Worm (Caenorhabditis elegans) whole organism, L3 larva: Measurements from ENCODE around the gene scl-7.

ENCODE experiments used
- R02D3.7 ChIP-seq: fragments of 150-350 bp; optimal IDR thresholded peaks from 2 replicates; lab custom pipeline; 2014; ENCODE audit warnings: missing biosample characterization, missing genetic modification characterization
- aly-2 ChIP-seq: fragments of 150-350 bp; optimal IDR thresholded peaks from 2 replicates; lab custom pipeline; 2014; ENCODE audit warnings: missing biosample characterization, missing genetic modification characterization
- ceh-16 ChIP-seq: sonication (generic microtip); optimal IDR thresholded peaks from 2 replicates; lab custom pipeline; 2017; ENCODE audit warnings: missing biosample characterization, missing genetic modification characterization
- ceh-28 ChIP-seq: fragments of 150-350 bp; optimal IDR thresholded peaks from 2 replicates; lab custom pipeline; 2014; ENCODE audit warnings: missing biosample characterization, missing genetic modification reagents, missing genetic modification characterization
- ceh-82 ChIP-seq: fragments of 150-350 bp; optimal IDR thresholded peaks from 2 replicates; lab custom pipeline; 2014; ENCODE audit warnings: missing biosample characterization, missing genetic modification characterization
- ceh-9 ChIP-seq: sonication (generic microtip); optimal IDR thresholded peaks from 2 replicates; lab custom pipeline; 2018; ENCODE audit warnings: missing biosample characterization, missing genetic modification characterization
- daf-12 ChIP-seq: fragments of 150-350 bp; optimal IDR thresholded peaks from 2 replicates; lab custom pipeline; 2014; ENCODE audit warnings: missing biosample characterization, missing genetic modification reagents, missing genetic modification characterization
- egl-27 ChIP-seq: sonication (generic microtip); optimal IDR thresholded peaks from 4 replicates; lab custom pipeline; 2017; ENCODE audit warnings: missing biosample characterization, missing genetic modification reagents, missing genetic modification characterization
- egl-5 ChIP-seq: fragments of 150-350 bp; optimal IDR thresholded peaks from 2 replicates; lab custom pipeline; 2017; ENCODE audit warnings: missing biosample characterization, missing genetic modification reagents, missing genetic modification characterization, inconsistent platforms
- elt-1 ChIP-seq: fragments of 150-350 bp; optimal IDR thresholded peaks from 2 replicates; lab custom pipeline; 2014; ENCODE audit warnings: missing biosample characterization, missing genetic modification characterization
- elt-2 ChIP-seq: sonication (generic microtip); optimal IDR thresholded peaks from 2 replicates; lab custom pipeline; 2016; ENCODE audit warnings: missing genetic modification reagents, mild to moderate bottlenecking, missing genetic modification characterization, missing compliant biosample characterization
- elt-3 ChIP-seq, 3 experiments: fragments of 150-350 bp in 1 of 3; sonication (generic microtip) in 2 of 3; optimal IDR thresholded peaks; 2 replicates in 2 of 3; 4 replicates in 1 of 3; lab custom pipeline; 2014 to 2017; ENCODE audit warnings: missing biosample characterization in 3 of 3, missing genetic modification characterization in 3 of 3
- eor-1 ChIP-seq, 2 experiments: fragments of 150-350 bp; optimal IDR thresholded peaks; 2 replicates each; lab custom pipeline; 2014 to 2018; ENCODE audit warnings: missing biosample characterization in 2 of 2, missing genetic modification characterization in 2 of 2
- fkh-10 ChIP-seq: sonication (generic microtip); optimal IDR thresholded peaks from 2 replicates; lab custom pipeline; 2017; ENCODE audit warnings: missing biosample characterization, missing genetic modification reagents, missing genetic modification characterization
- fkh-2 ChIP-seq: fragments of 150-350 bp; optimal IDR thresholded peaks from 2 replicates; lab custom pipeline; 2014; ENCODE audit warnings: missing biosample characterization, missing genetic modification reagents, missing genetic modification characterization
- fos-1 ChIP-seq: fragments of 150-350 bp; optimal IDR thresholded peaks from 2 replicates; lab custom pipeline; 2014; ENCODE audit warnings: missing biosample characterization, missing genetic modification characterization
- lin-15B ChIP-seq: fragments of 150-350 bp; optimal IDR thresholded peaks from 2 replicates; lab custom pipeline; 2014; ENCODE audit warnings: missing biosample characterization, missing genetic modification characterization
- lin-39 ChIP-seq: fragments of 150-350 bp; optimal IDR thresholded peaks from 2 replicates; lab custom pipeline; 2018; ENCODE audit warnings: missing biosample characterization, missing genetic modification reagents, missing genetic modification characterization
- lsy-12 ChIP-seq: sonication (generic microtip); optimal IDR thresholded peaks from 2 replicates; lab custom pipeline; 2016; ENCODE audit warnings: mild to moderate bottlenecking, missing genetic modification characterization, missing compliant biosample characterization
- mdl-1 ChIP-seq: fragments of 150-350 bp; optimal IDR thresholded peaks from 2 replicates; lab custom pipeline; 2014; ENCODE audit warnings: missing biosample characterization, missing genetic modification characterization
- mml-1 ChIP-seq: fragments of 150-350 bp; sonication (generic microtip); optimal IDR thresholded peaks from 3 replicates; lab custom pipeline; 2014; ENCODE audit warnings: missing biosample characterization, missing genetic modification characterization
- nhr-11 ChIP-seq: fragments of 150-350 bp; optimal IDR thresholded peaks from 2 replicates; lab custom pipeline; 2014; ENCODE audit warnings: missing biosample characterization, missing genetic modification characterization
- nhr-12 ChIP-seq: fragments of 150-350 bp; optimal IDR thresholded peaks from 2 replicates; lab custom pipeline; 2014; ENCODE audit warnings: missing biosample characterization, missing genetic modification characterization
- nhr-23 ChIP-seq: fragments of 150-350 bp; optimal IDR thresholded peaks from 2 replicates; lab custom pipeline; 2014; ENCODE audit warnings: missing biosample characterization, missing genetic modification reagents, missing genetic modification characterization
- nhr-237 ChIP-seq: fragments of 150-350 bp; optimal IDR thresholded peaks from 2 replicates; lab custom pipeline; 2014; ENCODE audit warnings: missing biosample characterization, missing genetic modification characterization
- nhr-25 ChIP-seq: sonication (generic microtip); optimal IDR thresholded peaks from 2 replicates; lab custom pipeline; 2017; ENCODE audit warnings: missing biosample characterization, missing genetic modification characterization
- nhr-43 ChIP-seq: sonication (generic microtip); optimal IDR thresholded peaks from 2 replicates; lab custom pipeline; 2016; ENCODE audit warnings: mild to moderate bottlenecking, missing genetic modification characterization, missing compliant biosample characterization; ENCODE audit not compliant: poor library complexity, severe bottlenecking
- nhr-67 ChIP-seq: fragments of 150-350 bp; optimal IDR thresholded peaks from 2 replicates; lab custom pipeline; 2014; ENCODE audit warnings: missing biosample characterization, missing genetic modification characterization
- nhr-76 ChIP-seq: fragments of 150-350 bp; sonication (generic microtip); optimal IDR thresholded peaks from 5 replicates; lab custom pipeline; 2014; ENCODE audit warnings: missing biosample characterization, missing genetic modification characterization
- nhr-77 ChIP-seq: fragments of 150-350 bp; optimal IDR thresholded peaks from 2 replicates; lab custom pipeline; 2014; ENCODE audit warnings: missing biosample characterization, missing genetic modification characterization
- pha-4 ChIP-seq: fragments of 150-350 bp; optimal IDR thresholded peaks from 2 replicates; lab custom pipeline; 2014; ENCODE audit warnings: missing biosample characterization, missing genetic modification reagents, missing genetic modification characterization
- pqm-1 ChIP-seq: fragments of 150-350 bp; optimal IDR thresholded peaks from 2 replicates; lab custom pipeline; 2017; ENCODE audit warnings: missing biosample characterization, missing genetic modification characterization, inconsistent platforms
- sea-2 ChIP-seq: fragments of 150-350 bp; sonication (generic microtip); optimal IDR thresholded peaks from 4 replicates; lab custom pipeline; 2014; ENCODE audit warnings: missing biosample characterization, missing genetic modification reagents, missing genetic modification characterization
- skn-1 ChIP-seq: fragments of 150-350 bp; optimal IDR thresholded peaks from 2 replicates; lab custom pipeline; 2014; ENCODE audit warnings: missing biosample characterization, missing genetic modification characterization
- snpc-4 ChIP-seq: fragments of 150-350 bp; optimal IDR thresholded peaks from 2 replicates; lab custom pipeline; 2014; ENCODE audit warnings: missing biosample characterization, missing genetic modification characterization
- unc-39 ChIP-seq: sonication (generic microtip); optimal IDR thresholded peaks from 4 replicates; lab custom pipeline; 2017; ENCODE audit warnings: missing biosample characterization, missing genetic modification characterization
- unc-62 ChIP-seq: fragments of 150-350 bp; sonication (generic microtip); optimal IDR thresholded peaks from 4 replicates; lab custom pipeline; 2014; ENCODE audit warnings: missing biosample characterization, missing genetic modification reagents, missing genetic modification characterization
- zag-1 ChIP-seq: fragments of 150-350 bp; optimal IDR thresholded peaks from 2 replicates; lab custom pipeline; 2014; ENCODE audit warnings: missing biosample characterization, missing genetic modification characterization
- ztf-4 ChIP-seq: fragments of 150-350 bp; optimal IDR thresholded peaks from 2 replicates; lab custom pipeline; 2014; ENCODE audit warnings: missing biosample characterization, missing genetic modification characterization

scl-7 gene

ce11 chrIV:13090967-13091366 lies 20.7 kb downstream of the scl-7 start, which contains the start of gene col-132:
Gene col-132 (minus strand): TSS chrIV:13091067.
- no peak for TF ChIP-seq nhr-12 (tag; lab: Kevin White, UChicago)

- TF ChIP-seq ztf-4: no peak
- TF ChIP-seq elt-2 (tag; lab: Kevin White, UChicago): peak; percentile 12
- TF ChIP-seq pqm-1 (tag; lab: Kevin White, UChicago): peak; percentile 42
- TF ChIP-seq mdl-1 (tag; lab: Kevin White, UChicago): no peak
- TF ChIP-seq eor-1 (tag; optimal IDR thresholded peaks at IDR 0.05; lab: Kevin White, UChicago): no peak
- TF ChIP-seq nhr-77 (tag; lab: Kevin White, UChicago): no peak
- peak; percentile 16 for TF ChIP-seq R02D3.7
- no peak for TF ChIP-seq zag-1
- TF ChIP-seq pha-4 (tag; lab: Kevin White, UChicago): peak; percentile 86
- no peak for TF ChIP-seq unc-39 (tag; lab: Kevin White, UChicago)
- no peak for TF ChIP-seq nhr-237 (tag; lab: Kevin White, UChicago)
- no peak for TF ChIP-seq ceh-16 (tag; lab: Kevin White, UChicago)
- TF ChIP-seq ceh-28 (tag; lab: Kevin White, UChicago): peak; percentile 81
- peak; percentile 58 for TF ChIP-seq nhr-25 (tag; lab: Kevin White, UChicago)
- TF ChIP-seq lin-39 (tag; lab: Kevin White, UChicago): peak; percentile 45
- no peak for TF ChIP-seq daf-12 (tag; lab: Kevin White, UChicago)
- TF ChIP-seq lsy-12: no peak
- no peak for TF ChIP-seq mml-1 (tag; lab: Kevin White, UChicago)
- TF ChIP-seq fos-1 (tag; lab: Kevin White, UChicago): no peak
- TF ChIP-seq nhr-67 (tag; lab: Kevin White, UChicago): no peak
- no peak for TF ChIP-seq ceh-82 (tag; lab: Kevin White, UChicago)
- no peak for TF ChIP-seq nhr-76
- TF ChIP-seq egl-5 (tag; lab: Kevin White, UChicago): peak; percentile 29
- TF ChIP-seq elt-1 (tag; lab: Kevin White, UChicago): no peak
- TF ChIP-seq egl-27: no peak
- TF ChIP-seq snpc-4 (tag; lab: Kevin White, UChicago): peak; percentile 50
- no peak for TF ChIP-seq fkh-10 (GFP tag; lab: Kevin White, UChicago)
- TF ChIP-seq ceh-9: no peak
- no peak for TF ChIP-seq skn-1
- TF ChIP-seq lin-15B (tag; lab: Kevin White, UChicago): peak; percentile 91
- no peak for TF ChIP-seq nhr-12 (tag; lab: Kevin White, UChicago)
- no peak for TF ChIP-seq nhr-11 (tag; lab: Kevin White, UChicago)
- TF ChIP-seq fkh-2 (tag; lab: Kevin White, UChicago): no peak
- no peak for TF ChIP-seq unc-62 (GFP tag; lab: Kevin White, UChicago)
- TF ChIP-seq nhr-23: peak; percentile 63
- TF ChIP-seq elt-3 (tag; optimal IDR thresholded peaks at IDR 0.05; lab: Kevin White, UChicago): no peak
- TF ChIP-seq nhr-43 (tag; lab: Kevin White, UChicago): peak; percentile 25
These were observed 23.4 kb downstream of the scl-7 start, which contains the start of the genes prcc-1 and C39E9.12 for ce11 chrIV:13093677-13094076. Gene prcc-1 (minus strand): TSS chrIV:13093795. Gene C39E9.12 (plus strand): TSS chrIV:13094007.

ce11 chrIV:13095462-13095861 lies 25.2 kb downstream of the scl-7 start, which contains the start of gene rfc-3:
Gene rfc-3 (plus strand): TSS chrIV:13095762.
- TF ChIP-seq zag-1: no peak
- TF ChIP-seq nhr-43 (tag; lab: Kevin White, UChicago): no peak
- no peak for TF ChIP-seq nhr-12 (tag; lab: Kevin White, UChicago)
- no peak for TF ChIP-seq ceh-28 (tag; lab: Kevin White, UChicago)
- no peak for TF ChIP-seq nhr-77 (tag; lab: Kevin White, UChicago)
- no peak for TF ChIP-seq ceh-9
- no peak for TF ChIP-seq sea-2 (GFP tag; lab: Kevin White, UChicago)

ce11 chrIV:13096778-13097177 lies 26.5 kb downstream of the scl-7 start:
- TF ChIP-seq nhr-43 (tag; lab: Kevin White, UChicago): no peak
- TF ChIP-seq aly-2: peak; percentile 30
